Worm (Caenorhabditis elegans): Measurements from ENCODE around the gene H35B03.2.

H35B03.2 gene

ce11 chrIV:5757762-5758161, 26.3 kb upstream of the H35B03.2 start, which contains the start of gene nhr-46:
TSS of gene nhr-46 (minus strand) at chrIV:5757862.
- TF ChIP-seq him-1 (tag; optimal IDR thresholded peaks at IDR 0.05) (no peak), Y56A3A.18 (GFP tag; IDR thresholded peaks at IDR 0.05) (no peak), attf-3 (GFP tag; conservative IDR thresholded peaks at IDR 0.05) (no peak), ekl-4 (GFP tag; IDR thresholded peaks at IDR 0.05) (no peak), hmg-1.2 (GFP tag; IDR thresholded peaks at IDR 0.05) (no peak), ZK185.1 (tag; optimal IDR thresholded peaks at IDR 0.05; ENCODE audit: poor library complexity, severe bottlenecking) (no peak), aptf-2 (GFP tag; conservative IDR thresholded peaks at IDR 0.05) (no peak), lin-54 (GFP tag; optimal IDR thresholded peaks at IDR 0.05) (no peak), ceh-40 (GFP tag; IDR thresholded peaks at IDR 0.05) (no peak), zfh-2 (GFP tag; conservative IDR thresholded peaks at IDR 0.05) (no peak)

DNA sequence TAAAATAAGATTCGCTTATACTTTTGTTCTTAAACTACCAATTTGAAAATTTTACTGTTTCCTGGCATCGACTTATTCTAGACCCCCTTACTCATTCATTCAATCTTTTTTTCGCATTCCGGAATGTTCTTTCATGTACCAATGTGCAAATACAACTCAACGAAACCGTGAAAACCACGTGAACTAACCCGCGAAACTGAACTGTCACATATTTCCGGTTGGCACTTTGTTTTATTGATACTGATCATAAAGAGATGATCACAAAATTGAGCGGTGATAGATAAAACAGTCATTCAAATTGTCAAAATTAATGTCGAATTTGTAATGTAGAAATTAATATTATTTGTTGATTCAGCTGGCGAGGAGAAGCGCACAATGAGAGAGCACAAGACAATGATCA, 24.4 kb upstream of the H35B03.2 start:
- TF ChIP-seq rcor-1 (GFP tag; IDR thresholded peaks at IDR 0.05) (no peak), K11D2.4 (GFP tag; IDR thresholded peaks at IDR 0.05) (no peak), Y79H2A.3 (GFP tag; conservative IDR thresholded peaks at IDR 0.05) (no peak), nhr-80 (tag; optimal IDR thresholded peaks at IDR 0.05) (peak; percentile 66), snpc-4 (GFP tag; optimal IDR thresholded peaks at IDR 0.05) (no peak), snpc-4 (tag; optimal IDR thresholded peaks at IDR 0.05) (peak in 1 of 4 experiments; percentile 8), lin-54 (GFP tag; optimal IDR thresholded peaks at IDR 0.05) (peak; percentile 0), hsf-1 (GFP tag; IDR thresholded peaks at IDR 0.05) (0 out of 2 replicates have a peak, but pooled peaks have one; percentile 22), attf-3 (GFP tag; conservative IDR thresholded peaks at IDR 0.05) (no peak), unc-62 (GFP tag; optimal IDR thresholded peaks at IDR 0.05) (peak; percentile 81), cebp-1 (GFP tag; IDR thresholded peaks at IDR 0.05) (no peak), cebp-1 (tag; optimal IDR thresholded peaks at IDR 0.05) (peak; percentile 7), F22D6.2 (tag; optimal IDR thresholded peaks at IDR 0.05) (peak; percentile 10)

ce11 chrIV:5754821-5755220, 23.3 kb upstream of the H35B03.2 start:
- TF ChIP-seq zfh-2 (GFP tag; conservative IDR thresholded peaks at IDR 0.05) (no peak), ceh-91 (GFP tag; IDR thresholded peaks at IDR 0.05) (no peak), nhr-27 (tag; optimal IDR thresholded peaks at IDR 0.05) (no peak), snpc-1.1 (tag; optimal IDR thresholded peaks at IDR 0.05; ENCODE audit: insufficient read depth) (no peak), nfyb-1 (GFP tag; IDR thresholded peaks at IDR 0.05) (0 out of 2 replicates have a peak, but pooled peaks have one; percentile 10), snpc-3.4 (tag; optimal IDR thresholded peaks at IDR 0.05) (no peak)

DNA sequence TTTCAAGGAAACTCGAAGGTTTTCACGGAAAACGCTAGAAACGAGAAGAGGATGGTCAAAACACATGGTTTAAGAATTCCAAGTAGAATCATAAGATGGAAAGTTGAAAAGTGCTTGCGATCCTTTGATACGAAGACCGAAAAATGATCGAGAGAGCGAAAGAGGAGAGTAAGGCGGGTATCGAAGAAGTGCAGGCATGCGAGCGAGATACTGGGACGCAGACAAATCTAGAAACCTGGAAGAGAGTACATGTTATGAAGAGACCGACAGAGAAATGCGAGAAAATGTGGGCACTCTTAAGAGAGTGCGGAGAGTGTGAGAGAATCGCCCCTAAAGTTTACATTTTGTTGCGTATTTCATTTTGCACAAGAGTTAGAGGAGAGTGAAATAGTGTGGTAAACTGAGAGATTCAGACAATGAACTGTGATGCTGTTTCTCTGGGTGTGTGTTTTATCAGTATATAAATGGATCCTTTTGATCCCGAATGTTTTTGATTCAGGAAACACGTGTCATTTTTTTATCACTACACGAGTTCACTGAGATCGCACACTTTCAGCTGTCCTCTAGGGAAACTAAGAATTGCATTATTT, 22.6 kb upstream of the H35B03.2 start:
- TF ChIP-seq attf-5 (GFP tag; optimal IDR thresholded peaks at IDR 0.05) (peak; percentile 18), ceh-58 (GFP tag; IDR thresholded peaks at IDR 0.05) (no peak), snpc-4 (GFP tag; optimal IDR thresholded peaks at IDR 0.05) (no peak), snpc-4 (tag; optimal IDR thresholded peaks at IDR 0.05) (peak in 3 of 4 experiments; percentile 22 to 49 (median 28)), F22D6.2 (tag; optimal IDR thresholded peaks at IDR 0.05) (peak; percentile 30), K12H6.12 (tag; optimal IDR thresholded peaks at IDR 0.05) (peak; percentile 39), chd-7 (tag; optimal IDR thresholded peaks at IDR 0.05) (peak; percentile 61), ztf-26 (tag; optimal IDR thresholded peaks at IDR 0.05) (peak; percentile 9), ceh-27 (GFP tag; optimal IDR thresholded peaks at IDR 0.05) (peak; percentile 62), rcor-1 (GFP tag; IDR thresholded peaks at IDR 0.05) (peak; percentile 22; the same call in 1 of the 2 replicates), madf-6 (GFP tag; IDR thresholded peaks at IDR 0.05) (no peak), B0336.3 (GFP tag; IDR thresholded peaks at IDR 0.05) (peak; percentile 45; the same call in 1 of the 2 replicates), cebp-1 (GFP tag; IDR thresholded peaks at IDR 0.05) (no peak), cebp-1 (tag; optimal IDR thresholded peaks at IDR 0.05) (peak; percentile 65), atf-7 (tag; optimal IDR thresholded peaks at IDR 0.05) (peak; percentile 43), hmg-1.2 (GFP tag; IDR thresholded peaks at IDR 0.05) (peak; percentile 92), ZK185.1 (tag; optimal IDR thresholded peaks at IDR 0.05; ENCODE audit: poor library complexity, severe bottlenecking) (peak; percentile 56), dox-1 (GFP tag; IDR thresholded peaks at IDR 0.05) (peak; percentile 67; the same call in 1 of the 2 replicates), bed-1 (GFP tag; IDR thresholded peaks at IDR 0.05) (no peak), mel-28 (tag; optimal IDR thresholded peaks at IDR 0.05; ENCODE audit: borderline replicate concordance) (no peak), C17E4.6 (GFP tag; IDR thresholded peaks at IDR 0.05) (no peak), nhr-27 (tag; optimal IDR thresholded peaks at IDR 0.05) (no peak), lin-40 (tag; optimal IDR thresholded peaks at IDR 0.05) (peak; percentile 74), nfyb-1 (GFP tag; IDR thresholded peaks at IDR 0.05) (peak; percentile 32; the same call in 1 of the 2 replicates), lag-1 (GFP tag; IDR thresholded peaks at IDR 0.05) (no peak)

Measured in whole organism, young adult.